Worm (Caenorhabditis elegans) whole organism, late embryonic: ENCODE results near the gene jud-4.

Source experiments
- C38D4.7 ChIP-seq: fragments of 200-800 bp; sonication (Bioruptor generic); optimal IDR thresholded peaks from 2 replicates; lab custom pipeline; 2018; ENCODE audit warnings: mild to moderate bottlenecking, missing genetic modification characterization, moderate library complexity, missing compliant biosample characterization
- ama-1 ChIP-seq: fragments of 150-350 bp; optimal IDR thresholded peaks from 2 replicates; lab custom pipeline; 2014
- ceh-14 ChIP-seq: sonication (generic microtip); optimal IDR thresholded peaks from 2 replicates; lab custom pipeline; 2016; ENCODE audit warnings: missing genotype, missing genetic modification characterization, missing compliant biosample characterization
- ceh-18 ChIP-seq: sonication (generic microtip); optimal IDR thresholded peaks from 2 replicates; lab custom pipeline; 2016; ENCODE audit warnings: missing genetic modification characterization, missing compliant biosample characterization
- ceh-2 ChIP-seq: sonication (generic microtip); optimal IDR thresholded peaks from 2 replicates; lab custom pipeline; 2016; ENCODE audit warnings: missing genotype, missing genetic modification characterization, missing compliant biosample characterization
- ceh-22 ChIP-seq: sonication (generic microtip); optimal IDR thresholded peaks from 2 replicates; lab custom pipeline; 2017; ENCODE audit warnings: missing biosample characterization, missing genetic modification characterization
- ceh-24 ChIP-seq: sonication (generic microtip); optimal IDR thresholded peaks from 2 replicates; lab custom pipeline; 2016; ENCODE audit warnings: mild to moderate bottlenecking, missing genetic modification characterization, missing compliant biosample characterization
- ceh-30 ChIP-seq: fragments of 150-350 bp; optimal IDR thresholded peaks from 2 replicates; lab custom pipeline; 2014; ENCODE audit warnings: missing biosample characterization, missing genetic modification characterization
- ceh-31 ChIP-seq: sonication (generic microtip); optimal IDR thresholded peaks from 2 replicates; lab custom pipeline; 2016; ENCODE audit warnings: missing genetic modification characterization, missing compliant biosample characterization
- ceh-34 ChIP-seq: sonication (generic microtip); optimal IDR thresholded peaks from 2 replicates; lab custom pipeline; 2016; ENCODE audit warnings: mild to moderate bottlenecking, missing genetic modification characterization, missing compliant biosample characterization
- ceh-45 ChIP-seq: fragments of 200-800 bp; sonication (Bioruptor generic); IDR thresholded peaks from 2 replicates; pipeline ENCODE4 v1.3.6; 2022; ENCODE audit warnings: missing genetic modification reagents, missing genetic modification characterization, missing compliant biosample characterization
- ceh-6 ChIP-seq: fragments of 200-800 bp; sonication (Bioruptor generic); optimal IDR thresholded peaks from 2 replicates; lab custom pipeline; 2018; ENCODE audit warnings: mild to moderate bottlenecking, missing genetic modification characterization, missing compliant biosample characterization
- ceh-9 ChIP-seq: sonication (generic microtip); optimal IDR thresholded peaks from 2 replicates; lab custom pipeline; 2016; ENCODE audit warnings: mild to moderate bottlenecking, missing genetic modification characterization, inconsistent platforms, missing compliant biosample characterization
- che-1 ChIP-seq: sonication (generic microtip); optimal IDR thresholded peaks from 2 replicates; lab custom pipeline; 2016; ENCODE audit warnings: mild to moderate bottlenecking, missing genetic modification characterization, missing compliant biosample characterization
- dve-1 ChIP-seq: sonication (generic microtip); optimal IDR thresholded peaks from 2 replicates; lab custom pipeline; 2017; ENCODE audit warnings: antibody characterized with exemption, mild to moderate bottlenecking, missing genetic modification characterization, missing compliant biosample characterization
- fax-1 ChIP-seq: sonication (generic microtip); optimal IDR thresholded peaks from 2 replicates; lab custom pipeline; 2016; ENCODE audit warnings: missing genotype, missing genetic modification characterization, missing compliant biosample characterization
- hlh-30 ChIP-seq: sonication (generic microtip); optimal IDR thresholded peaks from 2 replicates; lab custom pipeline; 2017; ENCODE audit warnings: antibody characterized with exemption, missing genetic modification characterization, missing compliant biosample characterization; ENCODE audit not compliant: insufficient read depth
- hlh-6 ChIP-seq: sonication (generic microtip); optimal IDR thresholded peaks from 2 replicates; lab custom pipeline; 2016; ENCODE audit warnings: missing genotype, missing genetic modification characterization, missing compliant biosample characterization
- hlh-8 ChIP-seq: sonication (generic microtip); optimal IDR thresholded peaks from 2 replicates; lab custom pipeline; 2016; ENCODE audit warnings: missing genotype, missing genetic modification characterization, missing compliant biosample characterization
- nhr-232 ChIP-seq: sonication (generic microtip); optimal IDR thresholded peaks from 2 replicates; lab custom pipeline; 2016; ENCODE audit warnings: missing genetic modification characterization, missing compliant biosample characterization
- npax-4 ChIP-seq: sonication (generic microtip); optimal IDR thresholded peaks from 2 replicates; lab custom pipeline; 2016; ENCODE audit warnings: missing genetic modification characterization, missing compliant biosample characterization
- odd-2 ChIP-seq: sonication (generic microtip); optimal IDR thresholded peaks from 2 replicates; lab custom pipeline; 2017; ENCODE audit warnings: antibody characterized with exemption, mild to moderate bottlenecking, missing genetic modification characterization, missing compliant biosample characterization
- pag-3 ChIP-seq: sonication (generic microtip); optimal IDR thresholded peaks from 2 replicates; lab custom pipeline; 2016; ENCODE audit warnings: missing compliant biosample characterization, missing genetic modification characterization, borderline replicate concordance
- pat-9 ChIP-seq: fragments of 200-800 bp; sonication (Bioruptor generic); optimal IDR thresholded peaks from 2 replicates; lab custom pipeline; 2018; ENCODE audit warnings: mild to moderate bottlenecking, missing genetic modification characterization, moderate library complexity, missing compliant biosample characterization
- pax-1 ChIP-seq: fragments of 150-350 bp; optimal IDR thresholded peaks from 2 replicates; lab custom pipeline; 2014; ENCODE audit warnings: missing biosample characterization, missing genetic modification characterization
- pha-2 ChIP-seq: sonication (generic microtip); optimal IDR thresholded peaks from 2 replicates; lab custom pipeline; 2017; ENCODE audit warnings: mild to moderate bottlenecking, missing genetic modification characterization, missing compliant biosample characterization
- pha-4 ChIP-seq: fragments of 150-350 bp; optimal IDR thresholded peaks from 2 replicates; lab custom pipeline; 2018; ENCODE audit warnings: missing biosample characterization, missing genetic modification reagents, missing genetic modification characterization
- pros-1 ChIP-seq: fragments of 150-350 bp; optimal IDR thresholded peaks from 2 replicates; lab custom pipeline; 2014; ENCODE audit warnings: missing biosample characterization, missing genetic modification reagents, missing genetic modification characterization
- ref-2 ChIP-seq: sonication (generic microtip); optimal IDR thresholded peaks from 2 replicates; lab custom pipeline; 2016; ENCODE audit warnings: missing genetic modification characterization, missing compliant biosample characterization
- rnt-1 ChIP-seq: sonication (generic microtip); optimal IDR thresholded peaks from 2 replicates; lab custom pipeline; 2016; ENCODE audit warnings: missing genetic modification characterization, missing compliant biosample characterization
- sox-4 ChIP-seq: sonication (generic microtip); optimal IDR thresholded peaks from 2 replicates; lab custom pipeline; 2017; ENCODE audit warnings: mild to moderate bottlenecking, missing genetic modification characterization, inconsistent platforms, missing compliant biosample characterization
- syd-9 ChIP-seq: sonication (generic microtip); optimal IDR thresholded peaks from 2 replicates; lab custom pipeline; 2016; ENCODE audit warnings: mild to moderate bottlenecking, missing genetic modification characterization, moderate library complexity, missing compliant biosample characterization
- tbx-7 ChIP-seq: sonication (generic microtip); optimal IDR thresholded peaks from 2 replicates; lab custom pipeline; 2016; ENCODE audit warnings: missing genotype, missing genetic modification characterization, missing compliant biosample characterization
- unc-3 ChIP-seq, 2 experiments: fragments of 200-800 bp in 1 of 2; sonication (Bioruptor generic) in 1 of 2; sonication (generic microtip) in 1 of 2; conservative IDR thresholded peaks in 1 of 2; optimal IDR thresholded peaks in 1 of 2; 2 replicates each; pipeline versions ENCODE4 v1.3.6 to Lab custom; 2016 to 2022; ENCODE audit warnings: missing compliant biosample characterization in 2 of 2, missing genetic modification characterization in 2 of 2, missing genetic modification reagents in 1 of 2
- unc-42 ChIP-seq: sonication (generic microtip); optimal IDR thresholded peaks from 2 replicates; lab custom pipeline; 2016; ENCODE audit warnings: missing genotype, missing genetic modification characterization, missing compliant biosample characterization
- zip-5 ChIP-seq: sonication (generic microtip); optimal IDR thresholded peaks from 2 replicates; lab custom pipeline; 2016; ENCODE audit warnings: missing genetic modification characterization, missing compliant biosample characterization
- ztf-16 ChIP-seq: sonication (generic microtip); optimal IDR thresholded peaks from 2 replicates; lab custom pipeline; 2017; ENCODE audit warnings: missing genetic modification characterization, missing compliant biosample characterization

jud-4 gene

DNA sequence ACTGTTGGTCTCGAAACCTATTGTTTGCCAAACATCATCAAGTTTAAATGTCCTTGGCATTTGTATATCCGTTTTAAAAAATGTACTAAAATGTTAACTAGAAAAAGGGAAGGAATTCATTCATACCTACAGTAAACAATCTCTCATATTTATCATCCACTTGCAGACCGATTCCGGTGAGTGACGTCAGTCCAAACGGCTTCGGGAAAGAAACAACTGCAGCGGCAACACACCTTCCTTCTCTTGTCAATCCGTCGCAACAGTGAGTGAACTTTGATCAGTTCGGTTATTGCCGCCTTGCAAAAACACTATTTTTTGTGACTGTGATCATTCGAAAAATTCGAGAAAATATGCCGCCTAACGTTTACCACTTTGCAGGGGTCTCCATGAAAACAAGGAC, 19.8 kb upstream of the jud-4 start:
- TF ChIP-seq ref-2 (tag; lab: Kevin White, UChicago) (no peak), ceh-6 (GFP tag; lab: Kevin White, UChicago) (no peak), pha-4 (tag; lab: Kevin White, UChicago) (no peak), ceh-30 (tag; lab: Kevin White, UChicago) (no peak), ceh-31 (tag; lab: Kevin White, UChicago) (no peak), nhr-232 (tag; lab: Kevin White, UChicago) (no peak), C38D4.7 (no peak), zip-5 (tag; lab: Kevin White, UChicago) (no peak), pha-2 (no peak), ztf-16 (tag; lab: Kevin White, UChicago) (no peak), npax-4 (no peak), dve-1 (tag; lab: Kevin White, UChicago) (no peak), ceh-24 (no peak), tbx-7 (tag; lab: Kevin White, UChicago) (no peak), ceh-14 (no peak), fax-1 (no peak), pros-1 (tag; lab: Kevin White, UChicago) (no peak), rnt-1 (no peak)

DNA sequence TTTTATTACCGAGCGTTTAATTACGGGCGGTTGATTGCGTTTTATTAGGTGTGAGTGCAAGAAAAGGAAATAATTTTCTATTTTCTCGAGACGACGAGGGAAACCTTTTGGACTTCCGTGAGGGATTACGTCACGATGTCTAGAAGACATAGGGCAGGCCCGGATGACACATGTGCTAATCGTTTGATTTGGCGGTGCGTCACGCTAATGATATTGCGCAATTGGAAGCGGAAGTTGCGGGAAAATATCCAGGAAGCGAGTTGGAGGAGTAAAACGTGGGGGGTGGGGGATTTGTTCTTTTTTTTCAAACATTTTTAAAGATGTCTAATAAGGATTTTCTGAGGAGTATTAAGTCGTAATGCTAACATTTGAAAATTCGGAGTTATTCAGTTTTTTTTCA, 19.3 kb upstream of the jud-4 start:
- TF ChIP-seq unc-42 (tag; lab: Kevin White, UChicago), result no peak
- TF ChIP-seq che-1 (tag; lab: Kevin White, UChicago), result no peak
- TF ChIP-seq unc-3 (GFP tag; conservative IDR thresholded peaks at IDR 0.05; lab: Robert Waterston, UW), result no peak
- no peak for TF ChIP-seq unc-3 (tag; optimal IDR thresholded peaks at IDR 0.05; lab: Kevin White, UChicago)
- no peak for TF ChIP-seq pax-1 (tag; lab: Kevin White, UChicago)
- TF ChIP-seq ceh-22 (tag; lab: Kevin White, UChicago), result no peak
- TF ChIP-seq zip-5 (tag; lab: Kevin White, UChicago), result no peak
- no peak for TF ChIP-seq pag-3 (tag; lab: Kevin White, UChicago)
- no peak for TF ChIP-seq ceh-30 (tag; lab: Kevin White, UChicago)
- no peak for TF ChIP-seq ama-1 (lab: Kevin White, UChicago)
- TF ChIP-seq, all 69 proteins: peak for 0

DNA sequence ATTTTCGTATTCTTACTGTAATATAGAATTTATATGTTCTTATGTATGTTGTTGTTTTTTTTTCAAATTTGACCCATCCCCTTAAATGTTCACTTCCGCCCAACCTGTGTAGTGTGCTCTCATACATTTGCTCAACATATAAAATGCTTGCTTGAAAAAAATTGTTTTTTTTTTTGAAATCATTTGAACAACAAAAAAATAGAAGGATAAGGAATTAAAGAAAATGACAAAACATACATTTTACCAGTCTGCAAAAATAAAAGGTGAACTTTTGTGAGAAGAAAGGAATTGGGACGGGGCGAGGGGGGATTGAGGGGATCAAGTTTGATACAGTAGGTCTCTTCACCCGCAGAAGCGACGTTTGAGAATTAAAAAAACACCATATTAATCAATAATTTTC, 15.5 kb upstream of the jud-4 start:
- TF ChIP-seq ama-1 (lab: Kevin White, UChicago), result peak; percentile 22
- no peak for TF ChIP-seq ceh-9 (tag; lab: Kevin White, UChicago)

- no peak for TF ChIP-seq zip-5 (tag; lab: Kevin White, UChicago)
- no peak for TF ChIP-seq syd-9 (tag; lab: Kevin White, UChicago)
- no peak for TF ChIP-seq ceh-14
- no peak for TF ChIP-seq ceh-2 (tag; lab: Kevin White, UChicago)
- no peak for TF ChIP-seq ceh-34
- TF ChIP-seq ceh-31 (tag; lab: Kevin White, UChicago), result no peak
- TF ChIP-seq pat-9 (tag; lab: Kevin White, UChicago), result no peak
- no peak for TF ChIP-seq pha-2
- TF ChIP-seq ceh-30 (tag; lab: Kevin White, UChicago), result no peak
- TF ChIP-seq hlh-30 (tag; lab: Kevin White, UChicago), result no peak
Measured at ce11 chrX:15270656-15271055, 13.3 kb upstream of the jud-4 start.

- TF ChIP-seq odd-2 (tag; lab: Kevin White, UChicago) (no peak), ceh-9 (tag; lab: Kevin White, UChicago) (no peak), ceh-30 (tag; lab: Kevin White, UChicago) (no peak), npax-4 (no peak), ceh-18 (tag; lab: Kevin White, UChicago) (no peak), hlh-8 (no peak), pha-4 (tag; lab: Kevin White, UChicago) (no peak), sox-4 (tag; lab: Kevin White, UChicago) (no peak), ceh-45 (no peak), hlh-6 (tag; lab: Kevin White, UChicago) (no peak)
Measured at ce11 chrX:15272925-15273324, 11.0 kb upstream of the jud-4 start.
